Fruit fly (Drosophila melanogaster) whole organism, adult: Measurements from ENCODE around the gene CG14125.

Experiments
- CG11617 ChIP-seq: fragments of 200-800 bp; sonication (Bioruptor generic); optimal IDR thresholded peaks from 2 replicates; lab custom pipeline; 2017; ENCODE audit warnings: mild to moderate bottlenecking, missing biosample characterization, missing genetic modification reagents, missing genetic modification characterization
- CG14711 ChIP-seq: fragments of 200-800 bp; sonication (Bioruptor generic); optimal IDR thresholded peaks from 2 replicates; lab custom pipeline; 2018; ENCODE audit warnings: missing biosample characterization, mild to moderate bottlenecking, missing genetic modification characterization, moderate library complexity
- CG1620 ChIP-seq: fragments of 200-800 bp; sonication (Bioruptor generic); optimal IDR thresholded peaks from 2 replicates; lab custom pipeline; 2016; ENCODE audit warnings: missing biosample characterization, missing genetic modification characterization
- CG33017 ChIP-seq: fragments of 200-800 bp; sonication (Bioruptor generic); optimal IDR thresholded peaks from 2 replicates; lab custom pipeline; 2018; ENCODE audit warnings: missing biosample characterization, mild to moderate bottlenecking, missing genetic modification characterization, moderate library complexity
- CG7045 ChIP-seq: fragments of 200-800 bp; sonication (Bioruptor generic); optimal IDR thresholded peaks from 2 replicates; lab custom pipeline; 2017; ENCODE audit warnings: missing biosample characterization, mild to moderate bottlenecking, missing genetic modification characterization
- Clk ChIP-seq: fragments of 200-800 bp; sonication (Bioruptor generic); optimal IDR thresholded peaks from 2 replicates; lab custom pipeline; 2017; ENCODE audit warnings: missing biosample characterization, missing genetic modification characterization
- Hr96 ChIP-seq: fragments of 200-800 bp; sonication (Bioruptor generic); optimal IDR thresholded peaks from 2 replicates; lab custom pipeline; 2016; ENCODE audit warnings: missing biosample characterization, missing genetic modification characterization
- Mnt ChIP-seq: fragments of 200-800 bp; sonication (Bioruptor generic); optimal IDR thresholded peaks from 2 replicates; lab custom pipeline; 2016; ENCODE audit warnings: missing biosample characterization, mild to moderate bottlenecking, missing genetic modification characterization
- kay ChIP-seq: fragments of 200-800 bp; sonication (Bioruptor generic); peaks from one replicate; lab custom pipeline; 2016; ENCODE audit warnings: missing biosample characterization, missing genetic modification characterization, borderline replicate concordance
- pad ChIP-seq: fragments of 200-800 bp; sonication (Bioruptor generic); optimal IDR thresholded peaks from 3 replicates; lab custom pipeline; 2017; ENCODE audit warnings: missing biosample characterization, missing genetic modification characterization, mild to moderate bottlenecking, moderate library complexity, missing genetic modification reagents
- tj ChIP-seq: fragments of 200-800 bp; sonication (Bioruptor generic); optimal IDR thresholded peaks from 3 replicates; lab custom pipeline; 2017; ENCODE audit warnings: missing biosample characterization, mild to moderate bottlenecking, missing genetic modification characterization, moderate library complexity

dm6 chr3L:11944752-11945151 is 30.0 kb upstream of the CG14125 start, which contains the start of gene CG5883:
- no peak for TF ChIP-seq CG7045 (GFP tag; lab: Kevin White, UChicago)
- TF ChIP-seq CG33017, result no peak
- TF ChIP-seq Hr96, result no peak
- no peak for TF ChIP-seq Clk (GFP tag; lab: Kevin White, UChicago)
- TF ChIP-seq kay (GFP tag; lab: Kevin White, UChicago), result no peak
- no peak for TF ChIP-seq CG14711 (tag; lab: Kevin White, UChicago)
- no peak for TF ChIP-seq pad (GFP tag; lab: Kevin White, UChicago)
- no peak for TF ChIP-seq Mnt (GFP tag; lab: Kevin White, UChicago)
- TF ChIP-seq tj (GFP tag; lab: Kevin White, UChicago), result no peak
- no peak for TF ChIP-seq CG11617
- TF ChIP-seq CG1620, result no peak
